Worm (Caenorhabditis elegans) whole organism, midembryonic: ENCODE results near the gene ncs-6.
A peak's percentile ranks its signal among the peaks of the same experiment; 100 is the strongest.

Experiments used
- cog-1 ChIP-seq: sonication (generic microtip); optimal IDR thresholded peaks from 2 replicates; lab custom pipeline; 2016; ENCODE audit warnings: missing genetic modification characterization, missing compliant biosample characterization
- flt-1 ChIP-seq: fragments of 200-800 bp; sonication (Bioruptor generic); IDR thresholded peaks from 2 replicates; pipeline ENCODE4 v1.3.6; 2022; ENCODE audit warnings: missing genetic modification characterization, missing compliant biosample characterization
- ref-1 ChIP-seq: fragments of 200-800 bp; sonication (Bioruptor generic); conservative IDR thresholded peaks from 2 replicates; pipeline ENCODE4 v1.3.6; 2022; ENCODE audit warnings: missing genetic modification reagents, missing genetic modification characterization, missing compliant biosample characterization
- ztf-29 ChIP-seq: fragments of 200-800 bp; sonication (Bioruptor generic); IDR thresholded peaks from 2 replicates; pipeline ENCODE4 v1.3.6; 2022; ENCODE audit warnings: missing genetic modification reagents, missing genetic modification characterization, missing compliant biosample characterization

The ncs-6 gene

ce11 chrII:3476536-3476935, 51.8 kb downstream of the ncs-6 start:
- TF ChIP-seq flt-1 (GFP tag; lab: Robert Waterston, UW) = no peak
- no peak for TF ChIP-seq ref-1 (GFP tag; lab: Robert Waterston, UW)
- no peak for TF ChIP-seq cog-1 (tag; lab: Kevin White, UChicago)
- TF ChIP-seq ztf-29 (GFP tag; lab: Robert Waterston, UW) = 0 out of 2 replicates have a peak, but pooled peaks have one; percentile 13
